Worm (Caenorhabditis elegans) whole organism, L3 larva: ENCODE results near the gene Y55D5A.1.

Experiments
- R02D3.7 ChIP-seq: fragments of 150-350 bp; optimal IDR thresholded peaks from 2 replicates; lab custom pipeline; 2014; ENCODE audit warnings: missing biosample characterization, missing genetic modification characterization
- ZK546.5 ChIP-seq: sonication (generic microtip); optimal IDR thresholded peaks from 2 replicates; lab custom pipeline; 2017; ENCODE audit warnings: missing biosample characterization, missing genetic modification characterization
- aly-2 ChIP-seq: fragments of 150-350 bp; optimal IDR thresholded peaks from 2 replicates; lab custom pipeline; 2014; ENCODE audit warnings: missing biosample characterization, missing genetic modification characterization
- ama-1 ChIP-seq: fragments of 150-350 bp; optimal IDR thresholded peaks from 2 replicates; lab custom pipeline; 2018
- ceh-16 ChIP-seq: sonication (generic microtip); optimal IDR thresholded peaks from 2 replicates; lab custom pipeline; 2017; ENCODE audit warnings: missing biosample characterization, missing genetic modification characterization
- ceh-28 ChIP-seq: fragments of 150-350 bp; optimal IDR thresholded peaks from 2 replicates; lab custom pipeline; 2014; ENCODE audit warnings: missing biosample characterization, missing genetic modification reagents, missing genetic modification characterization
- ceh-82 ChIP-seq: fragments of 150-350 bp; optimal IDR thresholded peaks from 2 replicates; lab custom pipeline; 2014; ENCODE audit warnings: missing biosample characterization, missing genetic modification characterization
- ceh-9 ChIP-seq: sonication (generic microtip); optimal IDR thresholded peaks from 2 replicates; lab custom pipeline; 2018; ENCODE audit warnings: missing biosample characterization, missing genetic modification characterization
- daf-12 ChIP-seq: fragments of 150-350 bp; optimal IDR thresholded peaks from 2 replicates; lab custom pipeline; 2014; ENCODE audit warnings: missing biosample characterization, missing genetic modification reagents, missing genetic modification characterization
- egl-27 ChIP-seq: sonication (generic microtip); optimal IDR thresholded peaks from 4 replicates; lab custom pipeline; 2017; ENCODE audit warnings: missing biosample characterization, missing genetic modification reagents, missing genetic modification characterization
- egl-5 ChIP-seq: fragments of 150-350 bp; optimal IDR thresholded peaks from 2 replicates; lab custom pipeline; 2017; ENCODE audit warnings: missing biosample characterization, missing genetic modification reagents, missing genetic modification characterization, inconsistent platforms
- elt-1 ChIP-seq: fragments of 150-350 bp; optimal IDR thresholded peaks from 2 replicates; lab custom pipeline; 2014; ENCODE audit warnings: missing biosample characterization, missing genetic modification characterization
- elt-2 ChIP-seq: sonication (generic microtip); optimal IDR thresholded peaks from 2 replicates; lab custom pipeline; 2016; ENCODE audit warnings: missing genetic modification reagents, mild to moderate bottlenecking, missing genetic modification characterization, missing compliant biosample characterization
- elt-3 ChIP-seq, 3 experiments: fragments of 150-350 bp in 1 of 3; sonication (generic microtip) in 2 of 3; optimal IDR thresholded peaks; 2 replicates in 2 of 3; 4 replicates in 1 of 3; lab custom pipeline; 2014 to 2017; ENCODE audit warnings: missing biosample characterization in 3 of 3, missing genetic modification characterization in 3 of 3
- eor-1 ChIP-seq, 2 experiments: fragments of 150-350 bp; optimal IDR thresholded peaks; 2 replicates each; lab custom pipeline; 2014 to 2018; ENCODE audit warnings: missing biosample characterization in 2 of 2, missing genetic modification characterization in 2 of 2
- fkh-10 ChIP-seq: sonication (generic microtip); optimal IDR thresholded peaks from 2 replicates; lab custom pipeline; 2017; ENCODE audit warnings: missing biosample characterization, missing genetic modification reagents, missing genetic modification characterization
- fkh-2 ChIP-seq: fragments of 150-350 bp; optimal IDR thresholded peaks from 2 replicates; lab custom pipeline; 2014; ENCODE audit warnings: missing biosample characterization, missing genetic modification reagents, missing genetic modification characterization
- fos-1 ChIP-seq: fragments of 150-350 bp; optimal IDR thresholded peaks from 2 replicates; lab custom pipeline; 2014; ENCODE audit warnings: missing biosample characterization, missing genetic modification characterization
- hmg-11 ChIP-seq: sonication (generic microtip); optimal IDR thresholded peaks from 2 replicates; lab custom pipeline; 2016; ENCODE audit warnings: missing genetic modification characterization, missing compliant biosample characterization
- jun-1 ChIP-seq: fragments of 150-350 bp; optimal IDR thresholded peaks from 2 replicates; lab custom pipeline; 2014; ENCODE audit warnings: missing biosample characterization, missing genetic modification reagents, missing genetic modification characterization
- lin-15B ChIP-seq: fragments of 150-350 bp; optimal IDR thresholded peaks from 2 replicates; lab custom pipeline; 2014; ENCODE audit warnings: missing biosample characterization, missing genetic modification characterization
- lin-39 ChIP-seq: fragments of 150-350 bp; optimal IDR thresholded peaks from 2 replicates; lab custom pipeline; 2018; ENCODE audit warnings: missing biosample characterization, missing genetic modification reagents, missing genetic modification characterization
- lsy-12 ChIP-seq: sonication (generic microtip); optimal IDR thresholded peaks from 2 replicates; lab custom pipeline; 2016; ENCODE audit warnings: mild to moderate bottlenecking, missing genetic modification characterization, missing compliant biosample characterization
- mdl-1 ChIP-seq: fragments of 150-350 bp; optimal IDR thresholded peaks from 2 replicates; lab custom pipeline; 2014; ENCODE audit warnings: missing biosample characterization, missing genetic modification characterization
- mml-1 ChIP-seq: fragments of 150-350 bp; sonication (generic microtip); optimal IDR thresholded peaks from 3 replicates; lab custom pipeline; 2014; ENCODE audit warnings: missing biosample characterization, missing genetic modification characterization
- nfya-1 ChIP-seq: sonication (generic microtip); optimal IDR thresholded peaks from 2 replicates; lab custom pipeline; 2017; ENCODE audit warnings: missing genetic modification characterization, mild to moderate bottlenecking, missing compliant biosample characterization, antibody characterized with exemption, moderate library complexity; ENCODE audit not compliant: insufficient read depth
- nhr-11 ChIP-seq: fragments of 150-350 bp; optimal IDR thresholded peaks from 2 replicates; lab custom pipeline; 2014; ENCODE audit warnings: missing biosample characterization, missing genetic modification characterization
- nhr-12 ChIP-seq: fragments of 150-350 bp; optimal IDR thresholded peaks from 2 replicates; lab custom pipeline; 2014; ENCODE audit warnings: missing biosample characterization, missing genetic modification characterization
- nhr-23 ChIP-seq: fragments of 150-350 bp; optimal IDR thresholded peaks from 2 replicates; lab custom pipeline; 2014; ENCODE audit warnings: missing biosample characterization, missing genetic modification reagents, missing genetic modification characterization
- nhr-237 ChIP-seq: fragments of 150-350 bp; optimal IDR thresholded peaks from 2 replicates; lab custom pipeline; 2014; ENCODE audit warnings: missing biosample characterization, missing genetic modification characterization
- nhr-25 ChIP-seq: sonication (generic microtip); optimal IDR thresholded peaks from 2 replicates; lab custom pipeline; 2017; ENCODE audit warnings: missing biosample characterization, missing genetic modification characterization
- nhr-28 ChIP-seq: fragments of 150-350 bp; optimal IDR thresholded peaks from 2 replicates; lab custom pipeline; 2014; ENCODE audit warnings: missing biosample characterization, missing genetic modification characterization
- nhr-43 ChIP-seq: sonication (generic microtip); optimal IDR thresholded peaks from 2 replicates; lab custom pipeline; 2016; ENCODE audit warnings: mild to moderate bottlenecking, missing genetic modification characterization, missing compliant biosample characterization; ENCODE audit not compliant: poor library complexity, severe bottlenecking
- nhr-67 ChIP-seq: fragments of 150-350 bp; optimal IDR thresholded peaks from 2 replicates; lab custom pipeline; 2014; ENCODE audit warnings: missing biosample characterization, missing genetic modification characterization
- nhr-76 ChIP-seq: fragments of 150-350 bp; sonication (generic microtip); optimal IDR thresholded peaks from 5 replicates; lab custom pipeline; 2014; ENCODE audit warnings: missing biosample characterization, missing genetic modification characterization
- nhr-77 ChIP-seq: fragments of 150-350 bp; optimal IDR thresholded peaks from 2 replicates; lab custom pipeline; 2014; ENCODE audit warnings: missing biosample characterization, missing genetic modification characterization
- pha-4 ChIP-seq: fragments of 150-350 bp; optimal IDR thresholded peaks from 2 replicates; lab custom pipeline; 2014; ENCODE audit warnings: missing biosample characterization, missing genetic modification reagents, missing genetic modification characterization
- pqm-1 ChIP-seq: fragments of 150-350 bp; optimal IDR thresholded peaks from 2 replicates; lab custom pipeline; 2017; ENCODE audit warnings: missing biosample characterization, missing genetic modification characterization, inconsistent platforms
- sea-2 ChIP-seq: fragments of 150-350 bp; sonication (generic microtip); optimal IDR thresholded peaks from 4 replicates; lab custom pipeline; 2014; ENCODE audit warnings: missing biosample characterization, missing genetic modification reagents, missing genetic modification characterization
- skn-1 ChIP-seq: fragments of 150-350 bp; optimal IDR thresholded peaks from 2 replicates; lab custom pipeline; 2014; ENCODE audit warnings: missing biosample characterization, missing genetic modification characterization
- snpc-4 ChIP-seq: fragments of 150-350 bp; optimal IDR thresholded peaks from 2 replicates; lab custom pipeline; 2014; ENCODE audit warnings: missing biosample characterization, missing genetic modification characterization
- tbx-2 ChIP-seq: sonication (generic microtip); optimal IDR thresholded peaks from 2 replicates; lab custom pipeline; 2016; ENCODE audit warnings: mild to moderate bottlenecking, missing genetic modification characterization, missing compliant biosample characterization
- unc-39 ChIP-seq: sonication (generic microtip); optimal IDR thresholded peaks from 4 replicates; lab custom pipeline; 2017; ENCODE audit warnings: missing biosample characterization, missing genetic modification characterization
- unc-62 ChIP-seq: fragments of 150-350 bp; sonication (generic microtip); optimal IDR thresholded peaks from 4 replicates; lab custom pipeline; 2014; ENCODE audit warnings: missing biosample characterization, missing genetic modification reagents, missing genetic modification characterization
- zag-1 ChIP-seq: fragments of 150-350 bp; optimal IDR thresholded peaks from 2 replicates; lab custom pipeline; 2014; ENCODE audit warnings: missing biosample characterization, missing genetic modification characterization
- ztf-11 ChIP-seq: fragments of 150-350 bp; optimal IDR thresholded peaks from 2 replicates; lab custom pipeline; 2014; ENCODE audit warnings: missing biosample characterization, missing genetic modification characterization
- ztf-4 ChIP-seq: fragments of 150-350 bp; optimal IDR thresholded peaks from 2 replicates; lab custom pipeline; 2014; ENCODE audit warnings: missing biosample characterization, missing genetic modification characterization

Gene Y55D5A.1

DNA sequence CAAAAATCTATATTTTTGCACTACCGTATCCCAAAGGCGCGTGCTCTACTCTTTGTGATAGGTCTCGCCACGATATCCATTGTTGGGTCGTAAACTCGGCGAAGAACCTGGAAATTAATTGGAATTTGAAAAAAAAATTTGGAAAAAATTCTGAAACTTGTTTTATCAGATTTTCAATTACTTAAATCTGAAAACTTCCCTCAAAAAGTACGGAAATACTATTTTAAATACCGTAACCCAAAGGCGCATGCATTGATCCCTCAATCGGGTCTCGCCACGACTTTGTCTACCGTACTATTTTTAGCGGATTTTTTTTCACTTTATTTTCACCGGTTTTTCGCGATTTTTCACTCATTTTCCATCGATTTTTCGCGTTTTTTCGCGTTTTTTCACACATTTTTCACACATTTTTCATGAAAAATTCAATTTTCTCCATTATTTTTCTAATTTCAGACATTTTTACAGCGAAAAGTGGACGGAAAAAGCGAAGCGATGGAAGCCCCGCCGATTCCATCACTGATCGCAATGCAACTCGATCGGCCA, 35.5 kb upstream of the Y55D5A.1 start, which contains the start of gene H05C05.1:
TSS of gene H05C05.1 (plus strand) at position 493 of the 543 bp plus-strand sequence.
- TF ChIP-seq R02D3.7 (tag; lab: Kevin White, UChicago) (no peak), nhr-12 (tag; lab: Kevin White, UChicago) (no peak), lin-39 (tag; lab: Kevin White, UChicago) (no peak), ZK546.5 (no peak), hmg-11 (tag; lab: Kevin White, UChicago) (no peak), elt-3 (tag; optimal IDR thresholded peaks at IDR 0.05; lab: Kevin White, UChicago) (no peak), zag-1 (no peak), eor-1 (tag; optimal IDR thresholded peaks at IDR 0.05; lab: Kevin White, UChicago) (no peak), jun-1 (tag; lab: Kevin White, UChicago) (no peak), nhr-11 (tag; lab: Kevin White, UChicago) (no peak), nhr-43 (tag; lab: Kevin White, UChicago) (no peak), pqm-1 (no peak), nhr-25 (tag; lab: Kevin White, UChicago) (no peak), tbx-2 (no peak), fkh-10 (GFP tag; lab: Kevin White, UChicago) (no peak), ama-1 (lab: Kevin White, UChicago) (no peak), ceh-28 (tag; lab: Kevin White, UChicago) (no peak), unc-39 (tag; lab: Kevin White, UChicago) (no peak), egl-5 (tag; lab: Kevin White, UChicago) (no peak)

DNA sequence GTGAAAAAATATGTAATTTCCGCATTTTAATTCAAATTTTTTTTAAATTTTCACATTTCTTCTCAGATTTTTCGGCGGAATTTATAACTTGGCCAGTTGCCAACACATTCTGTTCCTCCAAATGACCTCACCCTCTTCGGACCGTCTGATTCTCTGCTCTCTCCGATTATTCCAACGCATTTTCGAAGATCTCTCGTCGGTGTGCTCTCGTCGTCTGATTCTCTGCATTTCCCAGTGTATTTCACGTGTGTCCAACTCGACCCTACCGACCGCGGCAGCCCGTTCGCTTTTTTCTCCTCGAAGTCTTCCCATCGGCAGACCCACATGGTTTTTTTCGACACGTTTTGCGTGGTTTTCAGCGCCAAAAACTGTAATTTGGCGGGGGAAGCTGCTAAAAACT, 35.0 kb upstream of the Y55D5A.1 start:
- TF ChIP-seq lin-15B, result no peak
- no peak for TF ChIP-seq fos-1 (tag; lab: Kevin White, UChicago)
- TF ChIP-seq ztf-4, result no peak
- no peak for TF ChIP-seq skn-1 (tag; lab: Kevin White, UChicago)
- no peak for TF ChIP-seq nhr-77 (tag; lab: Kevin White, UChicago)
- TF ChIP-seq ztf-11 (tag; lab: Kevin White, UChicago), result no peak
- peak; percentile 5 for TF ChIP-seq egl-5 (tag; lab: Kevin White, UChicago)
- TF ChIP-seq snpc-4 (tag; lab: Kevin White, UChicago), result no peak
- TF ChIP-seq R02D3.7 (tag; lab: Kevin White, UChicago), result no peak
- TF ChIP-seq fkh-2 (tag; lab: Kevin White, UChicago), result no peak
- TF ChIP-seq tbx-2, result no peak
- TF ChIP-seq unc-62 (GFP tag; lab: Kevin White, UChicago), result no peak
- peak; percentile 19 for TF ChIP-seq elt-2 (tag; lab: Kevin White, UChicago)
- no peak for TF ChIP-seq nhr-67 (tag; lab: Kevin White, UChicago)
- no peak for TF ChIP-seq ZK546.5
- no peak for TF ChIP-seq pha-4 (tag; lab: Kevin White, UChicago)
- no peak for TF ChIP-seq elt-3 (tag; optimal IDR thresholded peaks at IDR 0.05; lab: Kevin White, UChicago)
- TF ChIP-seq ceh-82 (tag; lab: Kevin White, UChicago), result no peak
- TF ChIP-seq eor-1 (tag; optimal IDR thresholded peaks at IDR 0.05; lab: Kevin White, UChicago), result no peak
- TF ChIP-seq nhr-28 (tag; lab: Kevin White, UChicago), result no peak
- TF ChIP-seq jun-1 (tag; lab: Kevin White, UChicago), result no peak
- no peak for TF ChIP-seq daf-12 (tag; lab: Kevin White, UChicago)
- TF ChIP-seq unc-39 (tag; lab: Kevin White, UChicago), result no peak
- TF ChIP-seq nhr-11 (tag; lab: Kevin White, UChicago), result no peak
- TF ChIP-seq sea-2 (GFP tag; lab: Kevin White, UChicago), result no peak
- TF ChIP-seq mdl-1 (tag; lab: Kevin White, UChicago), result peak; percentile 18
- no peak for TF ChIP-seq lsy-12
- TF ChIP-seq ceh-28 (tag; lab: Kevin White, UChicago), result no peak
- no peak for TF ChIP-seq ceh-16 (tag; lab: Kevin White, UChicago)
- TF ChIP-seq nhr-12 (tag; lab: Kevin White, UChicago), result no peak
- TF ChIP-seq egl-27 (tag; lab: Kevin White, UChicago), result no peak
- no peak for TF ChIP-seq zag-1
- peak; percentile 29 for TF ChIP-seq nhr-25 (tag; lab: Kevin White, UChicago)
- no peak for TF ChIP-seq aly-2 (tag; lab: Kevin White, UChicago)
- TF ChIP-seq ama-1 (lab: Kevin White, UChicago), result no peak
- TF ChIP-seq nhr-23, result peak; percentile 22
- TF ChIP-seq elt-1 (tag; lab: Kevin White, UChicago), result no peak
- TF ChIP-seq pqm-1, result no peak
- TF ChIP-seq nhr-237 (tag; lab: Kevin White, UChicago), result no peak
- no peak for TF ChIP-seq ceh-9 (tag; lab: Kevin White, UChicago)
- no peak for TF ChIP-seq mml-1 (tag; lab: Kevin White, UChicago)
- peak; percentile 48 for TF ChIP-seq lin-39 (tag; lab: Kevin White, UChicago)
- TF ChIP-seq nhr-43 (tag; lab: Kevin White, UChicago), result no peak
- TF ChIP-seq hmg-11 (tag; lab: Kevin White, UChicago), result peak; percentile 41
- TF ChIP-seq fkh-10 (GFP tag; lab: Kevin White, UChicago), result no peak
- no peak for TF ChIP-seq nhr-76 (tag; lab: Kevin White, UChicago)
- no peak for TF ChIP-seq nfya-1 (tag; lab: Kevin White, UChicago)
